Fruit fly (Drosophila melanogaster) whole organism, embryonic: ENCODE data around the gene meep.

Experiments
- CG11696 ChIP-seq: fragments of 200-800 bp; sonication (Bioruptor generic); IDR thresholded peaks from 2 replicates; pipeline ENCODE4 v1.3.6; 2022; ENCODE audit warnings: missing biosample characterization, missing genetic modification characterization
- hkb ChIP-seq, 2 experiments: fragments of 200-800 bp in 1 of 2; fragments of >200 bp in 1 of 2; sonication (Bioruptor generic) in 1 of 2; IDR thresholded peaks in 1 of 2; optimal IDR thresholded peaks in 1 of 2; 2 replicates each; pipeline versions ENCODE4 v1.3.6 to Lab custom; 2017 to 2022; ENCODE audit warnings: missing biosample characterization in 1 of 2, missing genetic modification characterization in 1 of 2

- TF ChIP-seq hkb (optimal IDR thresholded peaks at IDR 0.05; lab: Kevin White, UChicago) (no peak), hkb (GFP tag; IDR thresholded peaks at IDR 0.05; lab: Robert Waterston, UW) (0 out of 2 replicates have a peak, but pooled peaks have one; percentile 33), CG11696 (GFP tag; lab: Robert Waterston, UW) (no peak)
Measured at dm6 chr3L:1177085-1177484, 25.8 kb downstream of the meep start, which contains the start of gene bab2.
